Fruit fly (Drosophila melanogaster) whole organism, wandering third instar larva: ENCODE results near the gene Cdc50.

Experiments used
- Abd-B ChIP-seq: fragments of >200 bp; optimal IDR thresholded peaks from 2 replicates; lab custom pipeline; 2017; ENCODE audit warnings: missing biosample characterization, missing genetic modification characterization
- CG32264 ChIP-seq: fragments of 200-800 bp; sonication (Bioruptor generic); optimal IDR thresholded peaks from 2 replicates; lab custom pipeline; 2016; ENCODE audit warnings: missing biosample characterization, missing genetic modification characterization
- GATAd ChIP-seq: sonication (Bioruptor generic); optimal IDR thresholded peaks from 2 replicates; lab custom pipeline; 2016; ENCODE audit warnings: missing biosample characterization, missing genetic modification characterization
- Hnf4 ChIP-seq: fragments of 200-800 bp; sonication (Bioruptor generic); optimal IDR thresholded peaks from 2 replicates; lab custom pipeline; 2016; ENCODE audit warnings: missing biosample characterization, mild to moderate bottlenecking, missing genetic modification characterization
- Hr83 ChIP-seq: fragments of 200-300 bp; sonication (Bioruptor generic); optimal IDR thresholded peaks from 2 replicates; lab custom pipeline; 2016; ENCODE audit warnings: missing biosample characterization, mild to moderate bottlenecking, missing genetic modification characterization, moderate library complexity; ENCODE audit not compliant: poor library complexity, severe bottlenecking
- Mio ChIP-seq: sonication (Bioruptor generic); optimal IDR thresholded peaks from 2 replicates; lab custom pipeline; 2016; ENCODE audit warnings: missing biosample characterization, missing genetic modification characterization
- Myc ChIP-seq: fragments of >200 bp; optimal IDR thresholded peaks from 2 replicates; lab custom pipeline; 2017
- dl ChIP-seq, 2 experiments: fragments of 175-275, 200-275 bp in 1 of 2; fragments of 200-275 bp in 1 of 2; sonication (Bioruptor generic); optimal IDR thresholded peaks; lab custom pipeline; 2018; ENCODE audit warnings: mild to moderate bottlenecking in 2 of 2, missing biosample characterization in 2 of 2, missing genetic modification characterization in 2 of 2, moderate library complexity in 2 of 2; ENCODE audit not compliant: partially characterized antibody in 2 of 2, insufficient read depth in 1 of 2
- fru ChIP-seq: fragments of 200-800 bp; sonication (Bioruptor generic); optimal IDR thresholded peaks from 3 replicates; lab custom pipeline; 2016; ENCODE audit warnings: missing biosample characterization, mild to moderate bottlenecking, missing genetic modification characterization
- psq ChIP-seq: fragments of 200-800 bp; sonication (Bioruptor generic); optimal IDR thresholded peaks from 3 replicates; lab custom pipeline; 2017; ENCODE audit warnings: missing biosample characterization, mild to moderate bottlenecking, missing genetic modification characterization, moderate library complexity
- tai ChIP-seq: sonication (Bioruptor generic); optimal IDR thresholded peaks from 2 replicates; lab custom pipeline; 2016; ENCODE audit warnings: missing biosample characterization, missing genetic modification characterization

DNA sequence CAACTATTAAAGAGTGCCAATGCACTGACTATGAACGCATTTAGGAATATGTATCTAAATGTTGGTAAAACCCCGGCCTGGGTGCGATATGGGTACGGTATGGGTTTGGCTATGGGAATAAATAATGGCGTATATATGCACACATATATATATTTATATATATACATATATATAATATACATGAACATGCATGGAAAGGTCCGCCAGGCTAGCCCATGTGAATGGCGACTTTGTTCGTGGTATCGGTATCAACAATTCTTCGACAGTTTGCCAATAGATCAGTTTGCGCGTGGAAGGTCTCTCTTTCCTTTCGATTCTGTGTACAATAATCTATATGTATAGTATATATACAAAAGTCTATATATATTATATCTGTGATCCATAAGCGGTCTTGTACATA is 35.9 kb downstream of the Cdc50 start, which contains the start of gene CG4301:
- no peak for TF ChIP-seq GATAd (GFP tag; lab: Kevin White, UChicago)
- TF ChIP-seq Myc (lab: Kevin White, UChicago) = no peak
- no peak for TF ChIP-seq CG32264 (GFP tag; lab: Kevin White, UChicago)
- no peak for TF ChIP-seq psq (GFP tag; lab: Kevin White, UChicago)
- no peak for TF ChIP-seq Abd-B (GFP tag; lab: Kevin White, UChicago)
- no peak for TF ChIP-seq Mio (GFP tag; lab: Kevin White, UChicago)
- TF ChIP-seq dl (GFP tag; optimal IDR thresholded peaks at IDR 0.05; lab: Kevin White, UChicago; ENCODE audit: insufficient read depth in 1 of 2, partially characterized antibody in 2 of 2) = no peak
- no peak for TF ChIP-seq fru (GFP tag; lab: Kevin White, UChicago)
- no peak for TF ChIP-seq Hr83 (GFP tag; lab: Kevin White, UChicago)
- TF ChIP-seq tai (GFP tag; lab: Kevin White, UChicago) = no peak
- TF ChIP-seq Hnf4 (GFP tag; lab: Kevin White, UChicago) = no peak
